Fruit fly (Drosophila melanogaster): ENCODE measurements around the gene Nmdmc.

Nmdmc gene

dm6 chr3R:9053850-9054441 lies 3.6 kb upstream of the Nmdmc start (continued):
- TF ChIP-seq exex (tag; optimal IDR thresholded peaks at IDR 0.05) (peak; percentile 51), Hr51 (GFP tag; optimal IDR thresholded peaks at IDR 0.05) (peak in 1 of 2 experiments; percentile 54), CG3281 (GFP tag; optimal IDR thresholded peaks at IDR 0.05) (peak; percentile 58), grn (GFP tag; optimal IDR thresholded peaks at IDR 0.05) (no peak), Ssrp (tag; optimal IDR thresholded peaks at IDR 0.05) (peak; percentile 38), CG11504 (tag; optimal IDR thresholded peaks at IDR 0.05) (peak; percentile 73), shn (GFP tag; optimal IDR thresholded peaks at IDR 0.05) (peak; percentile 19), NfI (GFP tag; optimal IDR thresholded peaks at IDR 0.05) (peak; percentile 60), eve (GFP tag; optimal IDR thresholded peaks at IDR 0.05) (peak in 1 of 2 experiments; percentile 4), Med (GFP tag) (peak; percentile 78), CG2129 (GFP tag; IDR thresholded peaks at IDR 0.05; ENCODE audit: partially characterized antibody) (no peak), CG16863 (GFP tag; optimal IDR thresholded peaks at IDR 0.05) (peak; percentile 8), CG5180 (GFP tag; optimal IDR thresholded peaks at IDR 0.05) (peak; percentile 55), CG12659 (GFP tag; optimal IDR thresholded peaks at IDR 0.05) (peak; percentile 50), tx (GFP tag; optimal IDR thresholded peaks at IDR 0.05) (peak; percentile 47), CG16815 (GFP tag; optimal IDR thresholded peaks at IDR 0.05) (peak; percentile 39), Ets97D (GFP tag; optimal IDR thresholded peaks at IDR 0.05) (peak; percentile 10), CG15696 (tag; optimal IDR thresholded peaks at IDR 0.05) (peak; percentile 23), Chrac-16 (GFP tag; optimal IDR thresholded peaks at IDR 0.05) (peak; percentile 44), Fer1 (GFP tag; optimal IDR thresholded peaks at IDR 0.05) (peak; percentile 38), dpn (GFP tag; optimal IDR thresholded peaks at IDR 0.05) (peak in 1 of 2 experiments; percentile 31), CG4282 (GFP tag; optimal IDR thresholded peaks at IDR 0.05) (peak; percentile 7), fu2 (GFP tag; optimal IDR thresholded peaks at IDR 0.05) (peak; percentile 40), CG13296 (GFP tag; optimal IDR thresholded peaks at IDR 0.05) (peak; percentile 30), lab (GFP tag; optimal IDR thresholded peaks at IDR 0.05) (peak; percentile 50), vfl (GFP tag; optimal IDR thresholded peaks at IDR 0.05) (no peak), CoRest (tag; optimal IDR thresholded peaks at IDR 0.05) (peak; percentile 71), cwo (GFP tag; optimal IDR thresholded peaks at IDR 0.05) (peak; percentile 38), CG10431 (GFP tag; optimal IDR thresholded peaks at IDR 0.05) (peak; percentile 4), Oli (tag; optimal IDR thresholded peaks at IDR 0.05) (peak; percentile 67), CG30403 (GFP tag; optimal IDR thresholded peaks at IDR 0.05) (peak; percentile 58), jing (GFP tag; optimal IDR thresholded peaks at IDR 0.05) (peak; percentile 24), CG30431 (GFP tag; optimal IDR thresholded peaks at IDR 0.05) (peak; percentile 8), Hmr (GFP tag; optimal IDR thresholded peaks at IDR 0.05) (peak; percentile 14)

- TF ChIP-seq Hmr (GFP tag; optimal IDR thresholded peaks at IDR 0.05) (peak; percentile 75), Bdp1 (GFP tag; optimal IDR thresholded peaks at IDR 0.05) (peak; percentile 3), Tbp (GFP tag; optimal IDR thresholded peaks at IDR 0.05) (no peak), salm (tag; optimal IDR thresholded peaks at IDR 0.05) (no peak), Deaf1 (tag; optimal IDR thresholded peaks at IDR 0.05) (peak; percentile 52), mam (GFP tag; optimal IDR thresholded peaks at IDR 0.05) (peak; percentile 74), Bteb2 (GFP tag; optimal IDR thresholded peaks at IDR 0.05) (peak; percentile 21), vnd (GFP tag; IDR thresholded peaks at IDR 0.05; ENCODE audit: partially characterized antibody) (no peak), danr (GFP tag; IDR thresholded peaks at IDR 0.05) (no peak), CG2889 (GFP tag; IDR thresholded peaks at IDR 0.05) (no peak), Usf (GFP tag; optimal IDR thresholded peaks at IDR 0.05) (no peak), CG7357 (GFP tag; IDR thresholded peaks at IDR 0.05) (no peak), CG30020 (tag; optimal IDR thresholded peaks at IDR 0.05) (no peak), CG17912 (GFP tag; optimal IDR thresholded peaks at IDR 0.05) (no peak), Six4 (GFP tag; optimal IDR thresholded peaks at IDR 0.05) (peak; percentile 7), CG15269 (tag; optimal IDR thresholded peaks at IDR 0.05) (peak; percentile 46), Hr78 (GFP tag; optimal IDR thresholded peaks at IDR 0.05) (peak in 1 of 2 experiments; percentile 18), ash1 (GFP tag; optimal IDR thresholded peaks at IDR 0.05) (peak; percentile 71)
These were observed 2.7 kb upstream of the Nmdmc start for dm6 chr3R:9053021-9053420.

Data from whole organism, embryonic.